Fruit fly (Drosophila melanogaster): ENCODE data around the gene CG7329.

dm6 chr2L:10603604-10604003, 34.7 kb downstream of the CG7329 start:
- TF ChIP-seq EcR (GFP tag; optimal IDR thresholded peaks at IDR 0.05) (no peak), Pif1A (GFP tag; optimal IDR thresholded peaks at IDR 0.05) (no peak), CG9948 (tag; optimal IDR thresholded peaks at IDR 0.05) (no peak), CG8159 (tag; optimal IDR thresholded peaks at IDR 0.05) (no peak), CG34367 (tag; optimal IDR thresholded peaks at IDR 0.05) (no peak), Pif1B (GFP tag; optimal IDR thresholded peaks at IDR 0.05) (no peak), CG8301 (tag; optimal IDR thresholded peaks at IDR 0.05) (no peak), Snoo (tag; optimal IDR thresholded peaks at IDR 0.05) (no peak), Ets98B (GFP tag; IDR thresholded peaks at IDR 0.05) (no peak), gl (tag; optimal IDR thresholded peaks at IDR 0.05) (no peak), CG13204 (GFP tag; optimal IDR thresholded peaks at IDR 0.05) (no peak)
